Fruit fly (Drosophila melanogaster): ENCODE measurements around the gene S-Lap2.

The S-Lap2 gene

DNA sequence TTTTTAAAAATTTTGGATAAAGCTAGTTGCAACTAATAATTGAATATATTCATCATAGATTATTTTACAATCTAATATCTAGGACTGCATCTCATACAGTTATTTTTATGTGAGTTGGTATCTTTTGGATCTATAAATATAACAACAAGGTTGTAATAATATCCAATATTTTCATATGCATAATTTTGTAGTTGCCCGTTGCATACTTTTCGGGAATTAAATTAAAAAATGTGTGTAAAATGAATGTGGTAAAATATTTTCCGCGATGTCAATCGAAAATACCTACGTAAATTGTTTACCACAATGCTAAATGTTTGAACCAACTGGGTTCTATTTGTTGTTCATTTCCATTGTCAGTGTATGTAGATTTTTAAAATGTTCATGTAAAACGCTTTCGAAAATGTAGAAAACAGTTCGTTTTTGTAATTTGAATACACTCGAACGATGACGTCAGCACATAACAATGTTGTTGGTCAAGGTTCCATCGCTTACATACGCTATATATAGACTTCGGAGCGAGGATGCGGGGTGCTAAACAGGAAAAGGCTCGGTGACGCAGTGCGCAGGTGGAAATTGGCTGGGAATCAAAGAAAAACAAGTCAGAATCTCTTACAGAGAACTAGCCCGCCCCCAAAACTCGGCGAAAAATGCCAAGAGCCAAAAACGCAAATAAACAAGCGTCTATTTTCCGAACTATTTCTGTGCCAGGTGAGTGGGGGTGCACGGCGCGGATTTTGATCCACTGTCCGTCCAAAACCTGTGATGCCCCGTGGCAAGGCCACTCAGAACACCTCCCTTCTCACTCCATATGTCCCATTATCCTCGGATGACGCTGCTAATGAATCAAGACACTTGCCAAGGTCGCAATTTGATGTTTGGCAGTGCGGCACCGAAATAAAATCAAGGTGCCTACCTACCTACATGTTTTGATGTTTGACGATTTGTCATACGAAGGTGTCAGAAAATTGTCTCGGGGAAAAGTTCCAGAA is 8.4 kb downstream of the S-Lap2 start:
- peak; percentile 73 to 78 for TF ChIP-seq CTCF (optimal IDR thresholded peaks at IDR 0.05)
- no peak for TF ChIP-seq CG8478 (optimal IDR thresholded peaks at IDR 0.05)

- TF ChIP-seq CTCF (optimal IDR thresholded peaks at IDR 0.05), result no peak
- TF ChIP-seq CG8478 (optimal IDR thresholded peaks at IDR 0.05), result no peak
Observed at dm6 chr3L:8628964-8629363, 9.3 kb downstream of the S-Lap2 start.

dm6 chr3L:8629701-8630343 is 10.1 kb downstream of the S-Lap2 start:
- TF ChIP-seq CTCF (optimal IDR thresholded peaks at IDR 0.05) (no peak), CG8478 (optimal IDR thresholded peaks at IDR 0.05) (no peak)

DNA sequence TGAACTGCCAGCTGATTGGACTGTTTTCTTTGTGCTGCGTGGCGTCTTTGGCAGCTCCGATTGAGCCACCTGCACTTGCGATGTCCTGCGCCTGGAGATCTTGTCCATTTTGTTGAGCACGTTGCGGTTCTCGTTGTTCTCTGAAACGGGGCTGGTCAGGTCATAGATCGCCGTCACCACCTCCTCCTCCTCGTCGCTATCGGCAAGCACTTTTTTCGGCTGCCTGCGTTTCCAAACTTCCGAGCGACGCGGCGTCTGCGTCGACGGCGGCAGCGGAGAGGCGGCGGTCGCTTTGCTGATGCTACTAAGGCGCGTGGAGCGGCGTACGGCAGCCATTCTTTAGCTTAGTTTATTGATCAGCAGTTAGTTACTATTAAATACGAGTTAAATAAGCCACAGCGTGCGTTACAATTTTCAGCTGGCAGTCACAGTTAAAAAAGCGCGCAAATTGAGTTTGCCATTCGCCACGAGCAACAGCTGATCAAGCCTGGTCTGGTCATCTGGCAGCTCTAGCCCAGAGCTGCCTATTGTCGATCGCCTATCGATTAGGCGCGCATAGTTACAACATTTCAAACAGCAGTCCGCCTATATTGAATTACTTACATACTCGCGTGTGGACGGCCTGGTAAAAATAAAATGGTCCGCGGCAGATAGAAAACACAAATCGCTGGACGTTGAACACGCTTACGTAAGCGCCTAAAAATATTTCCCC is 14.1 kb downstream of the S-Lap2 start, which contains the start of gene Cdc6:
Gene Cdc6 (minus strand): TSS at position 456 of the 712 bp plus-strand sequence.
- TF ChIP-seq CTCF (optimal IDR thresholded peaks at IDR 0.05) (peak in 1 of 2 experiments; percentile 0), CG8478 (optimal IDR thresholded peaks at IDR 0.05) (no peak)

- no peak for TF ChIP-seq CG8478 (optimal IDR thresholded peaks at IDR 0.05)
- no peak for TF ChIP-seq CTCF (optimal IDR thresholded peaks at IDR 0.05)
Observed at dm6 chr3L:8640139-8640538, 20.5 kb downstream of the S-Lap2 start, which contains the start of gene Cpr66D. Gene Cpr66D, plus strand, starts transcription at chr3L:8640439.

DNA sequence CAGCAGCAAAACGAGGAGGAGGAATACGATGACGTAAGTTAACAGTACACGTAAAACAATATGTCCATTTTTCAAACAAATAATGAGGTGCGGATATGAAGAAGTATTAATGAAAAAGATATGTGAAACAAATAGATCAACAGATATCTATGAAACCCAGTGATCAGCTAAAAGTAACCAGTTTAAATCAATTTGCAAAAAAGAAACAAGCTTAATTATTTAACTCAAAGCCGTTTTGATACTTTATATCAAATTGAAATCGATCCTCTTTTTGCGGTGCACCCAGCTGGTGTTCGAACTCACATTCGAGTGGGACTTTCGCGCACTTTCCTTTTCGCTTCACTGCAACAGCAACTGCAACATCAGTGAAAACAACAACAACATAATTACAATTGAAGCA is 21.4 kb downstream of the S-Lap2 start:
- no peak for TF ChIP-seq CTCF (optimal IDR thresholded peaks at IDR 0.05)
- TF ChIP-seq CG8478 (optimal IDR thresholded peaks at IDR 0.05), result no peak

- TF ChIP-seq CTCF (optimal IDR thresholded peaks at IDR 0.05) (no peak), CG8478 (optimal IDR thresholded peaks at IDR 0.05) (no peak)
Observed at dm6 chr3L:8643810-8644552, 24.3 kb downstream of the S-Lap2 start.

DNA sequence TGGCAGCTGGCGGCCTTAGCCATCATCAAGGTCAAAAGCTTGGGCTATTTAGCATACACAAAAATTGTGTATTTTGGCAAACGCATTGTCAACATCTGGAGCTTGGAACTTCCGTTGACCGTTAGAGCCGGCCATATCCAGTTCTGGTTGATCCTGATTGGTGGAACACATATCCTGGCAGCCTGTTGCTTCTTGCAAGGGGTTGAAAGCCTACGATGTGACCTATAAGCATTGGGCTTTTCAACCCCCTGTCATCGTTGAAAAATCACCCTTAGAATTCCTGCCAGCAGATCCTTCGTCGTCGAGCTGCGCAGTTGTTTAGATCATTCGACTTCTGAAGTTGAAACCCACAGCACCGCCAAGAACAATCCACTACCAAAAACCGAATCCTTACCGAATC is 27.1 kb downstream of the S-Lap2 start, which contains the start of the genes CG13305 and Pex7:
Gene CG13305 (minus strand): TSS at position 2 of the 400 bp plus-strand sequence.
Gene Pex7 (plus strand): TSS at position 325 of the 400 bp plus-strand sequence.
- TF ChIP-seq CTCF (optimal IDR thresholded peaks at IDR 0.05) (no peak), CG8478 (optimal IDR thresholded peaks at IDR 0.05) (no peak)

DNA sequence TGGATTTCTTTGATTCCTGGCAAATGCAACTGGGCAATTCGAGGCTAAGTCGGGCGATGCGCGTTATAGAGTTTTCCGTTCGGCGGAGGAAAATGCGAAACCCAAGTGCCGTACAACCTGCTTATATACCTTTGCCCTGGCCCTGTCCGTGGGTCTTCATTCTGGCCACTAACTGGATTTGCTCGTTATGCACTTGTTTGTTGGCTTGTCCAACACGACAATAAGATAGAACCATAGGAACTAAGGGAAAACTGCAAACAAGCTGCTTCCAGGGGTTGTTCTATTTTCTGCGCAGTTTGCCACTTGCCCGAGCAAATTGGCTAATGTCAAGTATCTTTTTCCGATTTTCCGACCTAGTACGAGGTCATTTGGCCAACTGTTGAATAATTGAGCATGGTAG is 29.1 kb downstream of the S-Lap2 start, which contains the start of gene Arr2:
Gene Arr2 (minus strand): TSS at position 101 of the 400 bp plus-strand sequence.
- no peak for TF ChIP-seq CTCF (optimal IDR thresholded peaks at IDR 0.05)
- TF ChIP-seq CG8478 (optimal IDR thresholded peaks at IDR 0.05), result no peak

- TF ChIP-seq CTCF (optimal IDR thresholded peaks at IDR 0.05), result peak; percentile 80 to 94
- no peak for TF ChIP-seq CG8478 (optimal IDR thresholded peaks at IDR 0.05)
Observed at dm6 chr3L:8651876-8652571, 32.3 kb downstream of the S-Lap2 start.

- TF ChIP-seq CTCF (optimal IDR thresholded peaks at IDR 0.05), result no peak
- no peak for TF ChIP-seq CG8478 (optimal IDR thresholded peaks at IDR 0.05)
Observed at dm6 chr3L:8652572-8652977, 32.9 kb downstream of the S-Lap2 start.

dm6 chr3L:8653572-8653971 is 33.9 kb downstream of the S-Lap2 start:
- no peak for TF ChIP-seq CG8478 (optimal IDR thresholded peaks at IDR 0.05)
- no peak for TF ChIP-seq CTCF (optimal IDR thresholded peaks at IDR 0.05)

- TF ChIP-seq CG8478 (optimal IDR thresholded peaks at IDR 0.05) (no peak), CTCF (optimal IDR thresholded peaks at IDR 0.05) (no peak)
Observed at dm6 chr3L:8655217-8655896, 35.7 kb downstream of the S-Lap2 start.

All from S2 (cell line).